Fruit fly (Drosophila melanogaster): ENCODE results near the gene CG32277.

The CG32277 gene

DNA sequence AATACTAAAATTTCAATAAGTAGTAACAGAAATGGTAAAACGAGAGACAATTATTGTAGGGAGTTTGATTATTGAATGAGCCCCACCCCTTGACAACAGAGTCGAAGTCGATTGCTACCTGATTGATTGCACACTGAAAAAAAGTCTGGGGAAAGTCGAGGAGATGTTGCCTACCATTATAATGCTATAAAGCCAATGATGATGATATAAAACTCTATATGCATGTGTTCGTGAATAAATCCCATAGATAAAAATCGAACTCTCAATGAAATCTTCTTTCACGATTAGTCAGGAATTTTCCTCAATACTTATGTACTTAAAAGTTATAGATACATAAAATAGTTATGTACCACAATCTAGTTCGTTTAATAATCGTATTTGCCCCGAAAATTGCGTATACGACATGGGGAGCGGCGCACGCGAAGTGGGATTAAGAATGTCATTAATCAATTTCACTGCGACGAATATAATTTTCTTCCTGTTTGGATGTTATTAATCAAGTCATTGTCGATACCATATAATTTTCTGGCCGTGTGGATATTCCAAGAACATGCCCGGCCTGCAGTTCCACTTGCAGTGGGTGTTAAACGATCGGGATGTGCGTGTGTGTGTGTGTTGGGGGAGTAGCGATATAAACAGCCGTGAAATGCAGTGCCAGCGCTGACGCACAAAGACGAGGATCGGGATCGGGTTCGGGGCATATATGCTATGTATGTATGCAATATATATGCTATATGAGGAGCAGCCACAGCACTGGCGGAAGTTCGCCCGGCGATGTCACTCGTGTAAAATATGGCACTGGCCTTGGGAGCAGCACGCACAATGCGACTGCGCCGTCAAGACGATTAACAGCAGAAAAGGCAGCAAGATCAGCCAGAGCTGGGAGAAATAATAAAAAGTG, 39.2 kb upstream of the CG32277 start, which contains the start of gene CG12078:
Gene CG12078 (minus strand): TSS at position 51 of the 901 bp plus-strand sequence.
- TF ChIP-seq Jra (GFP tag; optimal IDR thresholded peaks at IDR 0.05) (no peak), rgr (GFP tag; optimal IDR thresholded peaks at IDR 0.05) (no peak), OdsH (GFP tag; optimal IDR thresholded peaks at IDR 0.05) (no peak), Dfd (GFP tag; optimal IDR thresholded peaks at IDR 0.05) (no peak), foxo (GFP tag; optimal IDR thresholded peaks at IDR 0.05) (peak in 1 of 2 experiments; percentile 25), lola (GFP tag; optimal IDR thresholded peaks at IDR 0.05) (no peak), jim (GFP tag; optimal IDR thresholded peaks at IDR 0.05) (no peak), sage (GFP tag; optimal IDR thresholded peaks at IDR 0.05) (no peak), tai (GFP tag; optimal IDR thresholded peaks at IDR 0.05) (peak; percentile 9), dmrt93B (GFP tag; optimal IDR thresholded peaks at IDR 0.05) (no peak), HLH106 (tag; optimal IDR thresholded peaks at IDR 0.05) (no peak), fru (GFP tag; optimal IDR thresholded peaks at IDR 0.05) (peak; percentile 2), woc (GFP tag; optimal IDR thresholded peaks at IDR 0.05) (no peak), brk (GFP tag; optimal IDR thresholded peaks at IDR 0.05) (no peak), Abd-B (GFP tag; optimal IDR thresholded peaks at IDR 0.05) (no peak), Rel (GFP tag; optimal IDR thresholded peaks at IDR 0.05) (no peak), Rel (tag; optimal IDR thresholded peaks at IDR 0.05) (no peak), CrebA (GFP tag; optimal IDR thresholded peaks at IDR 0.05; ENCODE audit: borderline replicate concordance) (no peak), Sp1 (GFP tag; optimal IDR thresholded peaks at IDR 0.05) (no peak), Hr83 (GFP tag; optimal IDR thresholded peaks at IDR 0.05; ENCODE audit: poor library complexity, severe bottlenecking) (peak; percentile 21), Hnf4 (GFP tag; optimal IDR thresholded peaks at IDR 0.05) (no peak), dl (GFP tag; optimal IDR thresholded peaks at IDR 0.05; ENCODE audit: insufficient read depth in 1 of 2, partially characterized antibody in 2 of 2) (no peak), pan (optimal IDR thresholded peaks at IDR 0.05) (no peak), CG32264 (GFP tag; optimal IDR thresholded peaks at IDR 0.05) (no peak), h (GFP tag; optimal IDR thresholded peaks at IDR 0.05) (no peak), Myc (optimal IDR thresholded peaks at IDR 0.05) (no peak)

DNA sequence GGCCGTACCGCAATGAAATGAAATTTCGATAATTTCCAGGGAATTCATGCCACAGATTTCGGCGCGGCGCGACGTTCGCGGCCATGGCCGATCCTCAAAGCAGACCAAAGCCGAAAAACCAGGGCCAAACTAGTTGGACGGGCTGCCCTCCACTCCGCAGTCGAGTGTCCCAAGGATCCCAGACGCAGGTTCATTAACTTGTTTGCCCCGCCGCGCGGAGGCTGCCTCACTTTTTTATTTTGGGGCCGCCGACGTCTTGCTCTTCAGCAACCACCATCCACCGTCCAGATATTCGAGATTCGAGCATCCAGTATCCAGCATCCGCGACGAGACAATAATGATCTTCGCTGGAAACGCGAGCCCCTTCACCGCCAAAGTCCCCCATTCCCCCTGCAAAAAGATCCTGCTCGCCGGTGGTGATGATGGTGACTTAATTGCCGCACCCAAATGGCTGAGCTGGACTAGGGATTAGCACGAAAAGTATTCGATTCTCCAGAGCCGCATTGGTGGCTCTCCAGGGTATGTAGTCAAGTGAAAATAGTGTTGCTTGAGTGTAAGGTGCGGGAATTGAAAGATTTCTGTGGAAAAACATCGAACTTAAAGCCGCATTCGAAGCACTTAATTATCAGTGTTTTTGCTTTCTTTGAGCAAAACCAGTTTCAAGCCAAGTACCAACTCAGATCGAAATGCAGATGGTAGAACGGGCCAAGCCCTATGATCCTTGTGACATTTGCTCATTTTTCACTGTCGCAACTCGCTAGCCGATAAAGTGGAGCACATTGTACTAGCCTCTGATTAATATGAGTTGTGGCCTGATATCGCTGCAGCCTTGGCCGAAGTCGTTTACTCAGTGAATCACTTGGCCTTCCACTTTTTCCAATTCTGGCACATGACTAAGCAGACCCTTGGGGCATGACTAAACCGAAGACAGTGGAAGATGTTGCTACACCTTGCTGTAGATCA, 37.2 kb upstream of the CG32277 start:
- TF ChIP-seq Jra (GFP tag; optimal IDR thresholded peaks at IDR 0.05): peak; percentile 8
- no peak for TF ChIP-seq Myc (optimal IDR thresholded peaks at IDR 0.05)
- TF ChIP-seq Hr83 (GFP tag; optimal IDR thresholded peaks at IDR 0.05; ENCODE audit: poor library complexity, severe bottlenecking): no peak
- TF ChIP-seq Mio (GFP tag; optimal IDR thresholded peaks at IDR 0.05): no peak
- TF ChIP-seq CG32264 (GFP tag; optimal IDR thresholded peaks at IDR 0.05): no peak
- TF ChIP-seq Dif (GFP tag; optimal IDR thresholded peaks at IDR 0.05; ENCODE audit: partially characterized antibody): peak; percentile 76
- no peak for TF ChIP-seq N (GFP tag; optimal IDR thresholded peaks at IDR 0.05)
- peak; percentile 65 for TF ChIP-seq fru (GFP tag; optimal IDR thresholded peaks at IDR 0.05)
- TF ChIP-seq GATAd (GFP tag; optimal IDR thresholded peaks at IDR 0.05): no peak
- TF ChIP-seq Abd-B (GFP tag; optimal IDR thresholded peaks at IDR 0.05): no peak
- TF ChIP-seq lola (GFP tag; optimal IDR thresholded peaks at IDR 0.05): no peak
- TF ChIP-seq ey (GFP tag; optimal IDR thresholded peaks at IDR 0.05): no peak
- TF ChIP-seq Hr78 (GFP tag; optimal IDR thresholded peaks at IDR 0.05): no peak
- peak; percentile 12 for TF ChIP-seq Sp1 (GFP tag; optimal IDR thresholded peaks at IDR 0.05)
- TF ChIP-seq rgr (GFP tag; optimal IDR thresholded peaks at IDR 0.05): no peak
- TF ChIP-seq sage (GFP tag; optimal IDR thresholded peaks at IDR 0.05): no peak
- peak; percentile 68 for TF ChIP-seq jim (GFP tag; optimal IDR thresholded peaks at IDR 0.05)
- TF ChIP-seq h (GFP tag; optimal IDR thresholded peaks at IDR 0.05): no peak
- TF ChIP-seq dmrt93B (GFP tag; optimal IDR thresholded peaks at IDR 0.05): no peak
- no peak for TF ChIP-seq OdsH (GFP tag; optimal IDR thresholded peaks at IDR 0.05)
- TF ChIP-seq brk (GFP tag; optimal IDR thresholded peaks at IDR 0.05): no peak
- no peak for TF ChIP-seq Dfd (GFP tag; optimal IDR thresholded peaks at IDR 0.05)
- no peak for TF ChIP-seq pan (optimal IDR thresholded peaks at IDR 0.05)
- peak; percentile 55 for TF ChIP-seq psq (GFP tag; optimal IDR thresholded peaks at IDR 0.05)
- peak; percentile 44 for TF ChIP-seq CrebA (GFP tag; optimal IDR thresholded peaks at IDR 0.05; ENCODE audit: borderline replicate concordance)
- peak in 1 of 2 experiments; percentile 52 for TF ChIP-seq dl (GFP tag; optimal IDR thresholded peaks at IDR 0.05; ENCODE audit: insufficient read depth in 1 of 2, partially characterized antibody in 2 of 2)
- TF ChIP-seq CG9705 (GFP tag; optimal IDR thresholded peaks at IDR 0.05): no peak
- TF ChIP-seq br (GFP tag; optimal IDR thresholded peaks at IDR 0.05): peak; percentile 22

All from whole organism, wandering third instar larva.